Worm (Caenorhabditis elegans) whole organism, late embryonic: Measurements from ENCODE around the gene mob-3.

Experiments
- ama-1 ChIP-seq: fragments of 150-350 bp; optimal IDR thresholded peaks from 2 replicates; lab custom pipeline; 2014
- elt-2 ChIP-seq: sonication (generic microtip); optimal IDR thresholded peaks from 2 replicates; lab custom pipeline; 2016; ENCODE audit warnings: missing genetic modification reagents, missing genetic modification characterization, missing compliant biosample characterization
- fkh-10 ChIP-seq: fragments of 150-350 bp; optimal IDR thresholded peaks from 2 replicates; lab custom pipeline; 2014; ENCODE audit warnings: missing biosample characterization, missing genetic modification reagents, missing genetic modification characterization
- hlh-30 ChIP-seq: sonication (generic microtip); optimal IDR thresholded peaks from 2 replicates; lab custom pipeline; 2017; ENCODE audit warnings: antibody characterized with exemption, missing genetic modification characterization, missing compliant biosample characterization; ENCODE audit not compliant: insufficient read depth
- lin-11 ChIP-seq: fragments of 200-800 bp; sonication (Bioruptor generic); optimal IDR thresholded peaks from 2 replicates; lab custom pipeline; 2018; ENCODE audit warnings: mild to moderate bottlenecking, missing genetic modification characterization, missing compliant biosample characterization
- mec-3 ChIP-seq: sonication (generic microtip); optimal IDR thresholded peaks from 2 replicates; lab custom pipeline; 2016; ENCODE audit warnings: borderline replicate concordance, missing genetic modification characterization, missing compliant biosample characterization
- nhr-11 ChIP-seq: fragments of 150-350 bp; optimal IDR thresholded peaks from 2 replicates; lab custom pipeline; 2014; ENCODE audit warnings: missing biosample characterization, missing genetic modification characterization
- pag-3 ChIP-seq: sonication (generic microtip); optimal IDR thresholded peaks from 2 replicates; lab custom pipeline; 2016; ENCODE audit warnings: missing compliant biosample characterization, missing genetic modification characterization, borderline replicate concordance
- pqm-1 ChIP-seq: sonication (generic microtip); optimal IDR thresholded peaks from 2 replicates; lab custom pipeline; 2016; ENCODE audit warnings: missing genetic modification characterization, missing compliant biosample characterization
- rnt-1 ChIP-seq: sonication (generic microtip); optimal IDR thresholded peaks from 2 replicates; lab custom pipeline; 2016; ENCODE audit warnings: missing genetic modification characterization, missing compliant biosample characterization
- zip-5 ChIP-seq: sonication (generic microtip); optimal IDR thresholded peaks from 2 replicates; lab custom pipeline; 2016; ENCODE audit warnings: missing genetic modification characterization, missing compliant biosample characterization

DNA sequence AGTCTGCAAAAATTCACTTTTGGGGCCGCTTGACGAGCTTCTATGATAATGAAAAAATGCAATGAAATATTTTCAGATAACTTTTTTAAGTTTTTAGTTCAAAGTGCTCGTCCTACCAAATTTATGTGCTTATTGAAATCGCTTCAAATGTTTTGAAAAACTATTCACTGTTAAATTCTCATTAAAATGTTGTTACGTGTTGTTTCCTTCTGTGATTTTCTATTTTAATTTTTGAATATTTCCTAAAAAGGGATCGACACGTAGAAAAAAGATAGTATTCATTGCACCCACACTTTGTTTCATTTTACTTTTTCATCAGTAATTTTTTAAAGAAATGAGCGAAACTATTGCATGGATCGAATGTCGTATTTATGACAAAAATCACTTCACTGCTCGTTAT lies 30.1 kb upstream of the mob-3 start, which contains the start of gene B0496.6:
- no peak for TF ChIP-seq elt-2 (tag; lab: Kevin White, UChicago)
- TF ChIP-seq nhr-11 (tag; lab: Kevin White, UChicago): no peak
- TF ChIP-seq pag-3 (tag; lab: Kevin White, UChicago): no peak
- TF ChIP-seq rnt-1 (tag; lab: Kevin White, UChicago): no peak
- no peak for TF ChIP-seq lin-11 (tag; lab: Kevin White, UChicago)
- TF ChIP-seq fkh-10 (GFP tag; lab: Kevin White, UChicago): no peak
- TF ChIP-seq hlh-30 (tag; lab: Kevin White, UChicago): no peak
- no peak for TF ChIP-seq pqm-1 (tag; lab: Kevin White, UChicago)
- TF ChIP-seq ama-1 (lab: Kevin White, UChicago): no peak
- TF ChIP-seq mec-3 (tag; lab: Kevin White, UChicago): no peak
- TF ChIP-seq zip-5 (tag; lab: Kevin White, UChicago): no peak
